Worm (Caenorhabditis elegans): ENCODE data around the gene lst-4.

lst-4 gene

ce11 chrIV:14083505-14083904, 13.8 kb upstream of the lst-4 start, which contains the start of gene F52B11.2 (continued):
- TF ChIP-seq F33H1.4 (GFP tag; IDR thresholded peaks at IDR 0.05) (peak; percentile 22; the same call in 1 of the 2 replicates), rpc-1 (optimal IDR thresholded peaks at IDR 0.05) (no peak), rpc-1 (tag; optimal IDR thresholded peaks at IDR 0.05) (no peak), F37B4.10 (GFP tag; IDR thresholded peaks at IDR 0.05) (no peak), F55B11.4 (tag; optimal IDR thresholded peaks at IDR 0.05; ENCODE audit: borderline replicate concordance, insufficient read depth) (no peak), ztf-6 (GFP tag; IDR thresholded peaks at IDR 0.05) (no peak), lsy-27 (tag; optimal IDR thresholded peaks at IDR 0.05; ENCODE audit: borderline replicate concordance, insufficient read depth) (no peak), hrde-1 (tag; optimal IDR thresholded peaks at IDR 0.05; ENCODE audit: borderline replicate concordance) (peak; percentile 34), ccch-3 (GFP tag; optimal IDR thresholded peaks at IDR 0.05) (no peak), aptf-3 (GFP tag; IDR thresholded peaks at IDR 0.05) (no peak), ceh-58 (GFP tag; IDR thresholded peaks at IDR 0.05) (0 out of 2 replicates have a peak, but pooled peaks have one; percentile 37), K12H6.12 (tag; optimal IDR thresholded peaks at IDR 0.05) (no peak), ekl-4 (GFP tag; IDR thresholded peaks at IDR 0.05) (no peak), F22D6.2 (tag; optimal IDR thresholded peaks at IDR 0.05) (no peak), snpc-3.4 (tag; optimal IDR thresholded peaks at IDR 0.05) (no peak), egl-44 (GFP tag; IDR thresholded peaks at IDR 0.05) (no peak), lsl-1 (GFP tag; optimal IDR thresholded peaks at IDR 0.05) (no peak)

DNA sequence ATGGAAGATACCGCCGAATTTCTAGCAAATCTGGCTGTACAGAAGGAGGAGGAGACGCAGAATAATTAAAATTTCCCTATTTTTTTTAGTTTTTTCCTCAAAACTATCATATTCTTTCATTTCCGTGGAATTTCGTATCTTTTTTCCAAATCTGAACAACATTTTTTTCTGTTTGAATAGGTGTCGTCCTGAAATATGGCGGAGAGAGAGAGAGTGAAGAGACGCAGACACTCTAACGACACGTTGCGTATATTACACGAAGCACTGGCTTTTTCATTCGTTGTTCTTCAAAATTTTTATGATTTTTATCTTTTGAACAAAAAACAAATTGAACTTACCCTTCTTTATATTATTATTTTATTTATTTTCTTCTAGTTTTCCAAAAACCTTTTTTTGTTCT, 13.3 kb upstream of the lst-4 start:
- TF ChIP-seq hmg-1.2 (GFP tag; IDR thresholded peaks at IDR 0.05) (peak; percentile 13; the same call in 1 of the 2 replicates), mcd-1 (GFP tag; IDR thresholded peaks at IDR 0.05) (no peak), snpc-4 (GFP tag; optimal IDR thresholded peaks at IDR 0.05) (no peak), snpc-4 (tag; optimal IDR thresholded peaks at IDR 0.05) (peak in 1 of 4 experiments; percentile 16)

DNA sequence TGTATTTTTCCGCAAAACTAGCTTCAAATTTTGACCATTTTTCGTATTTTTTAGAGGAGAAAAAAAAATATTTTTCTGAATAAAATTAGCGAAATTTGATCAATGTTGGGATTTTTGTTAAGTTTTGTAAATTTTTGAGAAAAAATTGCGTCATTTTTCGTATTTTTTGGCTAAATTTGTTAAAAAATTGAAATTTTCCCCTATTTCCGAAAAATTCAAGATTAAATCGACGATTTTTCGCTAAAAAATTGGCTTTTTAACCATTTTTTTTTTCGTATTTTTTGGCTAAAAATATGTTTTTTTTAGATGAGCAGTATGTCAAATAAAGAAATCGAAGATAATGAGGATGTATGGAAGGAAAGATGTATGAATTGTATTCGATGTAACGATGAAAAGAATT, 7.5 kb upstream of the lst-4 start, which contains the start of gene cfp-1:
Gene cfp-1, plus strand, starts transcription at position 301 of the 400 bp plus-strand sequence.
- TF ChIP-seq nfya-1 (tag; optimal IDR thresholded peaks at IDR 0.05; ENCODE audit: borderline replicate concordance, insufficient read depth), result no peak
- no peak for TF ChIP-seq egl-44 (GFP tag; IDR thresholded peaks at IDR 0.05)
- TF ChIP-seq die-1 (tag; optimal IDR thresholded peaks at IDR 0.05), result no peak
- TF ChIP-seq madf-10 (tag; optimal IDR thresholded peaks at IDR 0.05), result no peak
- no peak for TF ChIP-seq rcor-1 (GFP tag; IDR thresholded peaks at IDR 0.05)
- no peak for TF ChIP-seq hmg-1.2 (GFP tag; IDR thresholded peaks at IDR 0.05)
- no peak for TF ChIP-seq cebp-2 (GFP tag; IDR thresholded peaks at IDR 0.05)
- no peak for TF ChIP-seq sea-2 (GFP tag; IDR thresholded peaks at IDR 0.05)

ce11 chrIV:14074456-14074855, 4.8 kb upstream of the lst-4 start:
- TF ChIP-seq attf-6 (GFP tag; IDR thresholded peaks at IDR 0.05), result peak; percentile 66; the same call in 1 of the 2 replicates
- no peak for TF ChIP-seq ztf-28 (GFP tag; IDR thresholded peaks at IDR 0.05)
- no peak for TF ChIP-seq snpc-4 (GFP tag; optimal IDR thresholded peaks at IDR 0.05)
- TF ChIP-seq snpc-4 (tag; optimal IDR thresholded peaks at IDR 0.05), result peak in 1 of 4 experiments; percentile 51
- TF ChIP-seq hsf-1 (GFP tag; IDR thresholded peaks at IDR 0.05), result 0 out of 2 replicates have a peak, but pooled peaks have one; percentile 49
- TF ChIP-seq repo-1 (tag; optimal IDR thresholded peaks at IDR 0.05), result no peak
- 0 out of 2 replicates have a peak, but pooled peaks have one; percentile 16 for TF ChIP-seq mcd-1 (GFP tag; IDR thresholded peaks at IDR 0.05)

DNA sequence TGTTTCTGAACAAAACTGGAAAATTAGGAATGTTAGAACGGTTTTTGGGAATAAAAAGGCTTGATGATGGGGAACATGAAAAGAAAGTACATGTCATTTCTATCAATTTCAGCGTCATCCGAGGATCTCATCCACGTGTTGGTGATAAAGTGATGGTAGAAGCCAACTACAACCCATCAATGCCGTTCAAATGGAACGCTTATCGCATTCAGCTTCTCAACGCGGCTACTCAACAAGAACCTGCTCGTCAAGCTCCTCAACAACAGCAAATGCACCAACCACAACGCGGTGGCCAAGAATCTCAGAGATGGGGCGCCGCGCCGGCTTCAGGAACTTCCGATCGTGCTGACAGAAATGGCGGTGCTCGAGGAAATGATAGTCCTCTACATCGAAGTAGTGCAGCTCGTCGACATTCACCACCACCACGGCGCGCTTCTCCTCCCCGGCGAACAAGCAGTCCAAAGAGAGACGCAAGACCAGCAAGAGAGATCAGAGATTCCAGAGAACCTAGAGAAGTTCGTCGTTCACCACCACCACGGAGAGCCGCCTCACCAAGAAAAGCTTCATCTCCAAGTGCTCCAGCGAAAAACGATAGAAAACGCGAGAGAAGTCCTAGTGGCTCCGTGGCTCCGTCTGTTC, 2.5 kb upstream of the lst-4 start:
- TF ChIP-seq attf-6 (GFP tag; IDR thresholded peaks at IDR 0.05), result peak; percentile 29; the same call in 1 of the 2 replicates
- TF ChIP-seq ztf-18 (tag; optimal IDR thresholded peaks at IDR 0.05), result no peak
- peak; percentile 42; the same call in 1 of the 2 replicates for TF ChIP-seq egrh-3 (GFP tag; IDR thresholded peaks at IDR 0.05)
- TF ChIP-seq tlf-1 (GFP tag; optimal IDR thresholded peaks at IDR 0.05), result peak; percentile 25
- TF ChIP-seq zfh-2 (GFP tag; conservative IDR thresholded peaks at IDR 0.05), result peak; percentile 72
- no peak for TF ChIP-seq lag-1 (GFP tag; IDR thresholded peaks at IDR 0.05)
- TF ChIP-seq cebp-2 (GFP tag; IDR thresholded peaks at IDR 0.05), result 0 out of 2 replicates have a peak, but pooled peaks have one; percentile 47
- TF ChIP-seq nfyb-1 (GFP tag; IDR thresholded peaks at IDR 0.05), result 0 out of 2 replicates have a peak, but pooled peaks have one; percentile 20
- no peak for TF ChIP-seq sdz-38 (tag; optimal IDR thresholded peaks at IDR 0.05)
- peak; percentile 14; the same call in 1 of the 2 replicates for TF ChIP-seq mcd-1 (GFP tag; IDR thresholded peaks at IDR 0.05)
- peak; percentile 3 for TF ChIP-seq ceh-79 (tag; optimal IDR thresholded peaks at IDR 0.05)

Data from whole organism, young adult.